Fruit fly (Drosophila melanogaster) whole organism: ENCODE data around the gene CAH6.

Source experiments
- CG8478 ChIP-seq: fragments of >200 bp; optimal IDR thresholded peaks from 2 replicates; lab custom pipeline; 2018; ENCODE audit warnings: inconsistent platforms
- Dll ChIP-seq: fragments of >200 bp; optimal IDR thresholded peaks from 2 replicates; lab custom pipeline; 2017
- EcR ChIP-seq, 2 experiments: fragments of >200 bp; optimal IDR thresholded peaks; 2 replicates each; lab custom pipeline; 2017; ENCODE audit warnings: missing biosample characterization in 2 of 2, missing genetic modification characterization in 2 of 2, missing genetic modification reagents in 2 of 2
- pan ChIP-seq: fragments of >200 bp; optimal IDR thresholded peaks from 2 replicates; lab custom pipeline; 2017
- psq ChIP-seq: fragments of >200 bp; optimal IDR thresholded peaks from 2 replicates; lab custom pipeline; 2017
- usp ChIP-seq: fragments of >200 bp; optimal IDR thresholded peaks from 2 replicates; lab custom pipeline; 2017; ENCODE audit warnings: missing biosample characterization, missing genetic modification characterization, mixed read lengths

- TF ChIP-seq psq (lab: Kevin White, UChicago) (no peak), EcR (GFP tag; optimal IDR thresholded peaks at IDR 0.05; lab: Kevin White, UChicago) (no peak), usp (GFP tag; lab: Kevin White, UChicago) (no peak), Dll (no peak), CG8478 (lab: Kevin White, UChicago) (no peak), pan (no peak)
Measured at dm6 chr3R:31257299-31257698, at the start of gene CAH6.
